Worm (Caenorhabditis elegans): ENCODE results near the gene trcs-2.
A peak's percentile ranks its signal among the peaks of the same experiment; 100 is the strongest.

The trcs-2 gene

ce11 chrII:8703729-8704128 lies 18.5 kb upstream of the trcs-2 start, which contains the start of gene ceh-7:
ceh-7 (minus strand) TSS chrII:8703829.
- no peak for TF ChIP-seq unc-120 (tag; optimal IDR thresholded peaks at IDR 0.05; ENCODE audit: poor library complexity, severe bottlenecking)
- TF ChIP-seq nhr-12 (tag; optimal IDR thresholded peaks at IDR 0.05): no peak
- TF ChIP-seq nhr-76 (tag; optimal IDR thresholded peaks at IDR 0.05): no peak
- TF ChIP-seq elt-1 (tag; optimal IDR thresholded peaks at IDR 0.05; ENCODE audit: borderline replicate concordance, insufficient read depth): no peak
- TF ChIP-seq hlh-1 (tag; optimal IDR thresholded peaks at IDR 0.05): no peak
- no peak for TF ChIP-seq mab-5 (tag; optimal IDR thresholded peaks at IDR 0.05)
- TF ChIP-seq bed-3 (GFP tag; optimal IDR thresholded peaks at IDR 0.05): no peak

- TF ChIP-seq mep-1 (tag; optimal IDR thresholded peaks at IDR 0.05) (no peak), lin-13 (tag; optimal IDR thresholded peaks at IDR 0.05) (no peak), nhr-237 (tag; optimal IDR thresholded peaks at IDR 0.05) (no peak), M03D4.4 (tag; optimal IDR thresholded peaks at IDR 0.05) (no peak), sem-2 (GFP tag; optimal IDR thresholded peaks at IDR 0.05) (no peak)
Observed at ce11 chrII:8704413-8704874, 17.8 kb upstream of the trcs-2 start, which contains the start of gene prx-5. prx-5 (plus strand) TSS chrII:8704824.

ce11 chrII:8707024-8707423 lies 15.2 kb upstream of the trcs-2 start, which contains the start of gene cup-16:
cup-16 (plus strand) TSS chrII:8707155.
- no peak for TF ChIP-seq sptf-1 (tag; optimal IDR thresholded peaks at IDR 0.05)
- TF ChIP-seq nhr-237 (tag; optimal IDR thresholded peaks at IDR 0.05): no peak
- no peak for TF ChIP-seq ceh-39 (tag; optimal IDR thresholded peaks at IDR 0.05)
- TF ChIP-seq nhr-76 (tag; optimal IDR thresholded peaks at IDR 0.05): no peak
- peak; percentile 20 for TF ChIP-seq unc-62 (GFP tag; optimal IDR thresholded peaks at IDR 0.05)
- no peak for TF ChIP-seq elt-1 (tag; optimal IDR thresholded peaks at IDR 0.05; ENCODE audit: borderline replicate concordance, insufficient read depth)
- TF ChIP-seq drap-1 (GFP tag; optimal IDR thresholded peaks at IDR 0.05): no peak
- peak; percentile 35 for TF ChIP-seq hlh-1 (tag; optimal IDR thresholded peaks at IDR 0.05)
- TF ChIP-seq pha-4 (tag; optimal IDR thresholded peaks at IDR 0.05): no peak
- TF ChIP-seq mls-2 (tag; optimal IDR thresholded peaks at IDR 0.05): no peak
- no peak for TF ChIP-seq mab-5 (tag; optimal IDR thresholded peaks at IDR 0.05)
- no peak for TF ChIP-seq ceh-83 (GFP tag; optimal IDR thresholded peaks at IDR 0.05)
- no peak for TF ChIP-seq M03D4.4 (tag; optimal IDR thresholded peaks at IDR 0.05)
- TF ChIP-seq lin-32 (GFP tag; optimal IDR thresholded peaks at IDR 0.05): no peak
- TF ChIP-seq unc-120 (tag; optimal IDR thresholded peaks at IDR 0.05; ENCODE audit: poor library complexity, severe bottlenecking): peak; percentile 3
- no peak for TF ChIP-seq elt-3 (tag; optimal IDR thresholded peaks at IDR 0.05)
- no peak for TF ChIP-seq nhr-28 (tag; optimal IDR thresholded peaks at IDR 0.05)
- no peak for TF ChIP-seq zip-8 (tag; optimal IDR thresholded peaks at IDR 0.05)
- no peak for TF ChIP-seq nhr-12 (tag; optimal IDR thresholded peaks at IDR 0.05)
- TF ChIP-seq ceh-43 (GFP tag; optimal IDR thresholded peaks at IDR 0.05): no peak
- TF ChIP-seq tbx-8 (GFP tag; optimal IDR thresholded peaks at IDR 0.05): no peak

ce11 chrII:8710317-8710716 lies 12.0 kb upstream of the trcs-2 start, which contains the start of gene srg-15:
srg-15 (minus strand) TSS chrII:8710417.
- TF ChIP-seq nhr-76 (tag; optimal IDR thresholded peaks at IDR 0.05) (no peak), ham-2 (GFP tag; optimal IDR thresholded peaks at IDR 0.05) (no peak), unc-39 (tag; optimal IDR thresholded peaks at IDR 0.05) (no peak), pha-4 (tag; optimal IDR thresholded peaks at IDR 0.05) (no peak), snpc-4 (tag; optimal IDR thresholded peaks at IDR 0.05) (no peak), blmp-1 (tag; optimal IDR thresholded peaks at IDR 0.05) (no peak), unc-62 (GFP tag; optimal IDR thresholded peaks at IDR 0.05) (no peak), mep-1 (tag; optimal IDR thresholded peaks at IDR 0.05) (no peak), lin-32 (GFP tag; optimal IDR thresholded peaks at IDR 0.05) (no peak), flh-1 (GFP tag; optimal IDR thresholded peaks at IDR 0.05) (no peak)

ce11 chrII:8714913-8715447 lies 7.3 kb upstream of the trcs-2 start, which contains the start of the genes rab-21 and T01B7.13:
rab-21 (minus strand) TSS chrII:8715013.
T01B7.13 (plus strand) TSS chrII:8715397.
- TF ChIP-seq ceh-39 (tag; optimal IDR thresholded peaks at IDR 0.05): no peak
- TF ChIP-seq elt-1 (tag; optimal IDR thresholded peaks at IDR 0.05; ENCODE audit: borderline replicate concordance, insufficient read depth): no peak
- no peak for TF ChIP-seq sem-2 (GFP tag; optimal IDR thresholded peaks at IDR 0.05)
- TF ChIP-seq hlh-1 (tag; optimal IDR thresholded peaks at IDR 0.05): no peak
- no peak for TF ChIP-seq elt-3 (tag; optimal IDR thresholded peaks at IDR 0.05)
- no peak for TF ChIP-seq nhr-2 (tag; optimal IDR thresholded peaks at IDR 0.05)
